Fruit fly (Drosophila melanogaster) whole organism, pupa: ENCODE data around the gene Mst36Fb.

ENCODE experiments used
- CG10348 ChIP-seq: fragments of 200-800 bp; sonication (Bioruptor generic); IDR thresholded peaks from 2 replicates; pipeline ENCODE4 v1.3.6; 2022; ENCODE audit warnings: missing biosample characterization, missing genetic modification characterization
- CG12605 ChIP-seq: fragments of 200-800 bp; sonication (Bioruptor generic); IDR thresholded peaks from 2 replicates; pipeline ENCODE4 v1.3.6; 2022; ENCODE audit warnings: missing biosample characterization, missing genetic modification characterization
- CG32121 ChIP-seq: fragments of 200-800 bp; sonication (Bioruptor generic); IDR thresholded peaks from 2 replicates; pipeline ENCODE4 v1.3.6; 2022; ENCODE audit warnings: missing biosample characterization, missing genetic modification characterization
- D1 ChIP-seq: fragments of 200-800 bp; sonication (Bioruptor generic); optimal IDR thresholded peaks from 2 replicates; lab custom pipeline; 2018; ENCODE audit warnings: missing biosample characterization, mild to moderate bottlenecking, missing genetic modification characterization, moderate library complexity
- EcR ChIP-seq: fragments of 200-800 bp; sonication (Bioruptor generic); optimal IDR thresholded peaks from 3 replicates; lab custom pipeline; 2019; ENCODE audit warnings: missing biosample characterization, missing genetic modification characterization, mild to moderate bottlenecking, moderate library complexity, missing genetic modification reagents
- Ets98B ChIP-seq: fragments of 200-800 bp; sonication (Bioruptor generic); IDR thresholded peaks from 2 replicates; pipeline ENCODE4 v1.3.6; 2022; ENCODE audit warnings: missing biosample characterization, missing genetic modification characterization

dm6 chr2L:18638945-18639344, 35.9 kb downstream of the Mst36Fb start:
- TF ChIP-seq Ets98B, result no peak
- TF ChIP-seq CG10348 (GFP tag; lab: Robert Waterston, UW), result no peak
- no peak for TF ChIP-seq D1 (tag; lab: Kevin White, UChicago)
- no peak for TF ChIP-seq EcR (GFP tag; lab: Kevin White, UChicago)
- no peak for TF ChIP-seq CG12605 (GFP tag; lab: Robert Waterston, UW)
- no peak for TF ChIP-seq CG32121 (GFP tag; lab: Robert Waterston, UW)
